Fruit fly (Drosophila melanogaster) ovary, adult (tissue): ENCODE measurements around the gene Hsp67Ba.

Experiments
- CG17801 ChIP-seq: fragments of 200-800 bp; optimal IDR thresholded peaks from 2 replicates; lab custom pipeline; 2019; ENCODE audit warnings: missing biosample characterization, mild to moderate bottlenecking, missing genetic modification characterization, moderate library complexity; ENCODE audit not compliant: partially characterized antibody

Hsp67Ba gene

DNA sequence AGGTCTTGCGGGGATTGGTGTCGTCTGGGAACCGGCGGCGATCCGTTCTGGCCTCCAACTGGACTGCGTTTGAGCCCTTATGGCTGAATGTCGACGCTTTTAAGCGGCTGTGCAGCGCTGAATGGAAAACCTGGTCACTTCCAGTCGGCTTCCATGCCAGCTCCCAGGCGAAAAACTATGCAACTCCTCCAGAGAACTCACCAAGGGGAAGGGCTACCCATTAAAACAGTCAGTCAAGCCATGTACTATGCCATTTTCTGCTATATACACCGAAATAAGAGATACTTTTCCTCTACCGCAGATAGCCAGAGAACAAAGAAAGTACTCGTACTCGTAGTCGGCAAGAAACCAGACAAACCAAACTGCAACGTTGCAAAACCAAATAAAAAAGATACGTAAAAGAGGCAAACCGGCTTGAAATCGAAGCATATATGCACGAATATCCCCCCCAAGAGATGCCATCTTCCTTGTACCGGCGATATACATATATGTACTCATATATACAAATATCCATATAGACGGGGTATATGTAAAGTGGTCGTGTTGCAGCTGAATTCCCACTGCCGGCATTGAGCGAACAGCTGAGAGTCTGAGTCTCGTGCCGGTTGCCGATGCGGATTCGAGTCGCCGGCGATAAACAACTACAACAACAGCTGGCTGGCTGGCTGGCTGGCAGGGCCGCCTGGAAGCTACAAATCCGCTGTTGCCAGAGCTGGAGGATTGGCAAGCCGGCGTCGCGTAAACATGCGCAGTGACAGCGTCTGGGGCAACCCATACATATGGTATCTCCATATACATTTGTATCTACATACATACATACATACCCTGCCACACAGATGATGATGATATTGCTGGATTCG, at the start of gene Hsp67Ba:
Gene Hsp67Ba (minus strand): TSS at position 51 of the 860 bp plus-strand sequence.
- no peak for TF ChIP-seq CG17801 (GFP tag; lab: Kevin White, UChicago)

DNA sequence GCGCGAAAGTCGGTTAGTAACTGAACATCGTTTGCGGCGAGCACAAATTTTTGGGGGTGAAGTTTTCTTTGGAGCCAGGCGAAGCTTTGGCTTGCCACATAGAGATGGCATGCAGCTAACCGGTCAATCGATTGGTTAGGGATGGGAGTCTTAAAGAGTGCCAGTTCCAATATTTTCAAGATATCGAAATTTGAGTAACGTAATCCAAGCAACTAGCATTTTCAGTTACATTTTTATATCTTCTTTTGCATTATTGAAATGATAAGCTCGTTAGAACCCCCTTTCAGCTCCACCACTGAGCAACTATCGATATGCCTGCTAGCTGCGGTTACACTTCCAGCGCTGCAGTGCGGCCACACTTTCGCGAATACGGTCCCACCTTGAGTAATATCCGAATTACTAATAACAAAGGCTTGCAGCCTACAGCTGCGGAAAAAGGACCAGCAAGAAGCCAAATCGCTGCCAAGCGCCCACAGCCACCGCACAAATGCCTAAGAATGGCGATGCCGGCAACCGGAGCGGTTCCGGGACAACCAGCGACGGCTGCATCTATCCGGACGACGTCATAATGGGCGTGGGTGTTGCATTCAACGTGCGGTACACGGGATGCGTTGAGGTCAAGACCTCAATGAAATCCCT, 47.4 kb upstream of the Hsp67Ba start, which contains the start of the genes Atat and Shc:
Gene Atat (minus strand): TSS at position 103 of the 639 bp plus-strand sequence.
Gene Shc (plus strand): TSS at position 355 of the 639 bp plus-strand sequence.
- TF ChIP-seq CG17801 (GFP tag; lab: Kevin White, UChicago) = peak; percentile 97

DNA sequence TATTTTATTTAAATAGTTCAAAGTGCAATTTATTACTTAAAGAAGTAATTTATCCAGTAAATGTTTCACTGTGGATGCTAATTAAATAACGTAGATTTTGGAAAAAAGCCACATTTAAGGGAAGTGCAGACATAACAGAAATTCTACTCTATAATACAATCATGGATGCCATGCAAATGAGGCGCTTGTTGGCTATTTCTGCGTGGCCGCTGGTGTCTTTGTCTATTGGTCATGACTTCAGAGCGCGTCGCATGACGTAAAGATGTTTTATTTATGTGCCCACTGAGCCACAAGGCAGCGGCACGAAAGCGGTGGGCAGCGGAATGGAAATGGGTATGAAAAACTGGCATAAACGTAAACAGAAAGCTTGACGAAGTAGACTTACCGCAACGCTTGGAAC, 46.5 kb upstream of the Hsp67Ba start:
- no peak for TF ChIP-seq CG17801 (GFP tag; lab: Kevin White, UChicago)

DNA sequence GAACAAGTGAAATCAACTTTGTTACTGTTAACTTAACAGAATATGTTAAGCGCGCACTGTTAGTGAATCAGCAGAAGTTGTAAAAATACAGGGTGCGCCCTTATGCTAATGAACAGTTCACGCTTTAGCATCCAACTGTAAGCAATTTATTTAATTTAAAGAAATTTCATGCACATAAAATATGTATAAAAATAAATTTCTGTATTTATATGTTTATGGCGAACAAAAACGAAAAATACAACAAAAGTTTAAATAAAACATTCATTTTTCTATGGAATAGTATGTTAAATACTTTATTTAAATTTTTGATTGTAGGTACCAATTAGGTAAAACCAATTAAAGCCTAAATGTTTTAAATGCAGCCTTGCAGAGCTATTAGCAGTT, 45.2 kb upstream of the Hsp67Ba start:
- TF ChIP-seq CG17801 (GFP tag; lab: Kevin White, UChicago) = peak; percentile 11

DNA sequence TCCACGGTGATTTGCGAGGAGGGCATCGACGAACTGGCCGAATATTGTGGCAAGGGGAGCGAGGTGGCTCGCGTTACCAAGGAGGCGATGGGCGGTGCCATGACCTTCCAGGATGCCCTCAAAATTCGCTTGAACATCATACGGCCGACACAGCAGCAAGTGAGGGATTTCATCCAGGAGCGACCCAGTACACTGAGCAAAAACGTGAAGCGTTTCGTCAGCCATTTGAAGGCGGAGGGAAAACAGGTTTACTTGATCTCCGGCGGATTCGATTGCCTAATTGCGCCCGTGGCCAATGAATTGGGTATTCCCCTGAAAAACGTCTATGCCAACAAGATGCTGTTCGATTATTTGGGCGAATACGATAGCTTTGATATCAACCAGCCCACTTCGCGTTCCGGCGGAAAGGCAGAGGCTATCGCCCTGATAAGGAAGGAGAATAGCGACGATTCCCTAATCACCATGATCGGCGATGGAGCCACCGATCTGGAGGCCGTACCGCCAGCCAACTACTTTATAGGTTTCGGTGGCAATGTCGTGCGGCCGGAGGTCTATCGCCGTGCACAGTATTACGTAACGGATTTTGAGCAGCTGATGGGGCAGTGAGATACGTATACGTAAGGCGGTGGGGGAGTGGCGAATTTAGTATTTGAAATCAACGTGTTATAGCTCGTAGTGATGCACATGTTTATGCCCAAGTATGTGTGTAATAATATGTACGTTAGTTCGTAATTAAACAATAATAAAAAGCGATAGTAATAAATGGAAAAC, 44.6 kb upstream of the Hsp67Ba start:
- TF ChIP-seq CG17801 (GFP tag; lab: Kevin White, UChicago) = no peak

DNA sequence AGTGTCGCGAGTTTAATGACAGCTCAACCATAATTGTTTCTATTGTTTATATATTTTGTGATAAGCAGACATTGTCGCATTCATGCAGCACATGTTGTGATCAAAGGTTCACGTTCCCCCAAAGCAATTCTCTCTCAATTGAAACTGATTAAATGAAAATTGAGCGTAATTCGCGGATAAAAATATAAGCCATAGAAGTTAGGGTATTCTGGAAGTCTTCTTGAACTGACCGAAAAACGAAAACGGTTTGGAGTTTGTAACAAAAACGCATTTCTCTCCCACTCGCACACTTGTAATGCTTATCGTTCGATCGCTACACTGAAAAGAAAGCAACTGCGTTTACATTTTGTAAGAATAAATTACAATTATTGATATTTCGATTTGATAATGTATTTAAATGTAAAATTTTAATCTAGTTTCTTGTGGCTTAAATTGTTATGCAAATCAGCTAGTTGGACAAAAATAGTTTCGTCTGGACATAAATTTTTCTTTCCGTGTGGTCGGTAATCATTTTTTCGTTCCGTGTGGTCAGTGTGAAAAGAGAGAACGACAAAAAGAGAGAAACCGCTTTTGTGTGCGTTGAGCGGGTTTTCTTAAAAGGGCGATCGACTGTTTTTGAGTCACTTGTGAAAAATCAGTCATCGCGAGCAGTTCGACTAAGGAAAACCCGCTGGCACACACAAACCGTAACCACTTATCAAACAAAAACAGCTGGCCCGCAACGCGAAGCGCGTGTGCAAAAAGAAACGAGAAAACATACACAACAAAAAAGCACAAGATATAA, 43.5 kb upstream of the Hsp67Ba start, which contains the start of gene aay:
Gene aay (plus strand): TSS at position 618 of the 784 bp plus-strand sequence.
- TF ChIP-seq CG17801 (GFP tag; lab: Kevin White, UChicago) = peak; percentile 100

DNA sequence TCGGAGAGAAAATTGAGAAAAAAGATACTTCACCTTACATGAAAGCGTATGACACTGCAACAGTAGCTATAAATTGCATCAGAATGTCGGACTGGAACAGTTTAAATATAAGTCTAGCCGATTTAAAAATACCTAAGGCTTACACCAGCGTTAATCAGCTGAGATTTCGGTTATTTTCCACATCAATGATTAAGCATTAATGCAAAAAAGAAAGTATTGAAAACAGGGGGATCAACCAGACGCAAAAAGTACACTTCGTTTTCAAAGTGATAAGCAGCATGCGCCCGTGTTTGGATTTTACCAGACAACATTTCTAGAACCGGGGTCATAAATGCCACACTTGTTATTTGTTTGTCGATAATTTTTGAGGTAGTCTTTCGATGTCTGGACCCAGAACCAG, 42.8 kb upstream of the Hsp67Ba start:
- TF ChIP-seq CG17801 (GFP tag; lab: Kevin White, UChicago) = no peak

DNA sequence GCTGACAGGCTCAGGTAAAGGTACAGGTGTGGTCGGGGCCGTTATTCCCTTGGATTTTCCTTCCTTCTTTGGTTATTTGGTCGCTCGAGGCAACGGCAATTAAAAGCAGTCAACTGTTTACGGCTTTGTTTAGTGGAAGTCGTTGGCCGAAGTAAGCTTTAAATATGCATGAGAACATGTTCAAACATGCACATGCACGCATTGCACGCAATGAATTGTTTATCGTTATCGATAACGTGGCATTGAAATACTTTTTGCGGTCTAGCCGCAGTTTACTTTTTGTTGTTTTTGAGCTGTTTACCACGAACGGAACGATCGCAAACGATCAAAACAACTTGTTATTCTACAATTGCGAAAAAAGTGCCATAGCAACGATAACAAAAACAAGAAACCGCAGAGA, 42.3 kb upstream of the Hsp67Ba start:
- TF ChIP-seq CG17801 (GFP tag; lab: Kevin White, UChicago) = no peak

DNA sequence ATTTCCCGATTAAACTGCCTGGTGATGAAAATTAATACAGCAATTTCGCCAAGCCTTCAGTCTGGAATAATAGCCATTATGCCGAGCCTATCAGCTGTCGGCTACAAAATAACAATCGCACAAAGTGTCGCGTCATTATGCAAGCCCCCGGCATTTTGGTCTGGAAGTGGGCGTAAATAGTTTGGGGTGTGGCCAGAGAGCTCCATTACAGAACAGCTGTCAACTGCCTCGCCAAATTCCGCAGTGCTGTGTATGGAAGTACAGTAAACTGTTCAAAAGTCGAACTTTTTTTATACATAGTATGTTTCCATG, 41.4 kb upstream of the Hsp67Ba start:
- TF ChIP-seq CG17801 (GFP tag; lab: Kevin White, UChicago) = no peak

DNA sequence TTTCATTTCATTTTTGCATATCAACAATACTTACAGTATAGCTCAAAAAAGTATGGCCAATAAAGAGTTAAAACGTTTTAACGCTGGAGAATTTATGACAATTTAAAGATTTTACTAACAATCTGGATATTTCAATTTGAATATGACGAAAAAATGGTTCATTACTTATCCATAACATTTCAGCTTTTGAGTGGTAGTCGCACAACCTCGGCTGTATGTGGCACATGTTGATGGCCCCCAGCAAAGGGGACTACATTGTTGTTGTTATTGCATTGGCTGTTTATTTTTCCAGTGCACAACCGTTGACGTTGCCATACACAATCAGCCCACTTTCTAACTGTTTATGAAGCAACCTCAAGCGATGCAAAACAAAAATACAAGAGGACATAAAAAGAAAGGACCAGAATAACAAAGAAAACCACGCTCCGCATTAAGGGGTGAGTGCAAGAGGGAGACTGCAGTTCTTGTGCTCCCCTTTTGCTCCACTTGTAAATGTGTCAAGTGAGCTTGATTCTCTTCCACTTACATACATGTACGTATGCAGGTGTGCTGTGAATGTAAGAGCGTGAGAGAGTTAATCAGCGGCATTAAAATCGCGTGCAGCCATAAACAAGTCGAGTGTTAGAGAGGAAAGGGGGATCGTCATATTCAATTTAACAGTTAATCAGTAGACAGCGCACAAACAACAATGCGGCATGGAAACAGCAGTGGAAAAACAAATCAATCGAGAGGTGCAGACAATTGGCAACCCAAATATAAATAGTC, 40.9 kb upstream of the Hsp67Ba start:
- peak; percentile 98 for TF ChIP-seq CG17801 (GFP tag; lab: Kevin White, UChicago)

DNA sequence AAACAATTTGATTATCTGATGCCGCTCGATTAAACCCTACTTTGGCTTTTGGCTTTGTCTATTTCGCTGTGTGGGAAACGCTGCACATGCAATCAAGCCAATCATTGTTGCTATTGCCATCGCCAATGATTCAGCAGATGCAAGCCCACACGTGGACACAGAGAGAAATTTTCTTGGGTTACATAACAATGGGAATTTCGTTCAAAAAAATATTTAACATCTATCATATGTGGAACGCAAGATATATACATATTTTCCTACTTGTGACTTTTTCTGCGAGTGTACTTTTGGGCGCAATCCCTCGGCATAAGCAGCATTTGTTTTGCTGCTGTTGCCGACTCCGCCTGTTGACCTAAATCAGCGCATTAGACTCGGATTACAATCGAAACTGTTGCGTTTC, 40.0 kb upstream of the Hsp67Ba start:
- TF ChIP-seq CG17801 (GFP tag; lab: Kevin White, UChicago) = peak; percentile 38

DNA sequence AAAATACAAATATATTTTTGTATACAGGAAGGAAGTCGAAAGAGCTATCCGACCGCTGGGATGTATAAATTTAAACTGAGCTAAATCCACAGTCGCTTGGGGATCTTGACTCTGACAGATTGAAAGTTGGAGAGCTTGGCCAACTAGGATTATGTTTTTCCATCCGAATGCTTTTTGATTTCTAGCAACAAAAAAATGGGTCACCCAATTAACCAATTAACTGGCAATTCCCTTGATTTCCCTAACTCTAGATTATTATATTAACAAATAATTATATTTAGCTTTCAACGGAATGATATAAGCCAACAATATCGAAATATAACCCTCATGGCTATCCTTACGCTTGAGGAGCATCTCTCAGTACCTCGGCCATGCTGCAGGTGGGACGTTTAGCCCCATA, 38.0 kb upstream of the Hsp67Ba start, which contains the start of gene CG3982:
Gene CG3982 (minus strand): TSS at position 101 of the 400 bp plus-strand sequence.
- TF ChIP-seq CG17801 (GFP tag; lab: Kevin White, UChicago) = no peak

DNA sequence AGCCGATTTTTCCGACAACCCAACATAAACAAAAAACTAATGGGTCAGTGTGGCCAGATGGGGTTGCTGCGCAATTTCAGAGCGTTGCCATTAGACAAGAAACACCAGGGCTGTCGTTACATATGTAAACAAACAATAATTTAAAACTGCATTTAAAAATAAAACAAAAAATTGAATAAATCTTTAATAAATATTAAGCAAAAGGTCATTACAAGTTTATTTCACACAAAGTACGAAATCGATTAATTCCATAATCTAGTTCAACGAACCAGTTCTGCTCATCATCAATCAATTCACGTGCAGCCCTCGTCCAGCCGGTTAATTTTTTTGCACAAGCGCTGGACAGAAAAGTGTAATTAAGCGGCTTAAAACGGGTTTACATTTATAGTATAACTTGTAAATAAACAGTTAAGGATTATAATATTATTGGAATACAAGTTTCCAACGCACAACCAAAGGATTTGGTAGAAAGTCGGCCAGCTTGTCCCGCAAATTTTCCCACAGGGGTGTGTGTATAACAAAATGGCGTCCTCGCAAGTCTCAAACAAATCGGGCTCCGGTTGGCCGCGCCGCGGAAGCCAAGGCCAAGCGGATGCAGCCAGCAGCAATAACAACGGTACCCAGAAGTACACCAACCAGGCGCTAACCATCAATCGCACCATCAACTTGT, 31.6 kb upstream of the Hsp67Ba start, which contains the start of the genes CG4022 and Cpsf5:
Gene CG4022 (minus strand): TSS at position 79 of the 670 bp plus-strand sequence.
Gene Cpsf5 (plus strand): TSS at position 285 of the 670 bp plus-strand sequence.
- peak; percentile 81 for TF ChIP-seq CG17801 (GFP tag; lab: Kevin White, UChicago)
